Fruit fly (Drosophila melanogaster): ENCODE results near the gene CG33110.

- TF ChIP-seq Sin3A (optimal IDR thresholded peaks at IDR 0.05): no peak
- no peak for TF ChIP-seq insv (optimal IDR thresholded peaks at IDR 0.05)
- no peak for TF ChIP-seq ttk (optimal IDR thresholded peaks at IDR 0.05)
- TF ChIP-seq h (optimal IDR thresholded peaks at IDR 0.05): no peak
- TF ChIP-seq Myc (optimal IDR thresholded peaks at IDR 0.05): no peak
Observed at dm6 chr3R:22576979-22577378, 7.0 kb downstream of the CG33110 start.

Measured in Kc167 (cell line).